Fruit fly (Drosophila melanogaster) whole organism, embryonic: ENCODE results near the gene CG32487.

ENCODE experiments used
- Aef1 ChIP-seq: fragments of 200-800 bp; sonication (Bioruptor generic); IDR thresholded peaks from 3 replicates; pipeline ENCODE4 v1.3.6; 2022; ENCODE audit warnings: missing biosample characterization, missing genetic modification characterization
- Bteb2 ChIP-seq: fragments of 200-800 bp; sonication (Bioruptor generic); optimal IDR thresholded peaks from 2 replicates; lab custom pipeline; 2016; ENCODE audit warnings: missing biosample characterization, missing genetic modification characterization
- CG10543 ChIP-seq: fragments of 200-800 bp; sonication (Bioruptor generic); optimal IDR thresholded peaks from 3 replicates; lab custom pipeline; 2017; ENCODE audit warnings: missing biosample characterization, mild to moderate bottlenecking, missing genetic modification characterization, moderate library complexity
- CG13287 ChIP-seq: fragments of 200-800 bp; sonication (Bioruptor generic); IDR thresholded peaks from 2 replicates; pipeline ENCODE4 v1.3.6; 2022; ENCODE audit warnings: missing biosample characterization, missing genetic modification characterization; ENCODE audit not compliant: partially characterized antibody
- CG15514 ChIP-seq: fragments of 200-800 bp; sonication (Bioruptor generic); optimal IDR thresholded peaks from 3 replicates; lab custom pipeline; 2017; ENCODE audit warnings: missing biosample characterization, missing genetic modification characterization, mild to moderate bottlenecking, moderate library complexity, missing genetic modification reagents
- CG1603 ChIP-seq: fragments of 200-800 bp; sonication (Bioruptor generic); optimal IDR thresholded peaks from 2 replicates; lab custom pipeline; 2019; ENCODE audit warnings: missing biosample characterization, mild to moderate bottlenecking, missing genetic modification characterization, moderate library complexity
- CG33557 ChIP-seq: fragments of 200-800 bp; sonication (Bioruptor generic); optimal IDR thresholded peaks from 2 replicates; lab custom pipeline; 2019; ENCODE audit warnings: missing biosample characterization, mild to moderate bottlenecking, missing genetic modification characterization, moderate library complexity
- CG4617 ChIP-seq: fragments of 200-800 bp; sonication (Bioruptor generic); optimal IDR thresholded peaks from 3 replicates; lab custom pipeline; 2016; ENCODE audit warnings: missing biosample characterization, missing genetic modification characterization, borderline replicate concordance
- CG4707 ChIP-seq: fragments of 200-800 bp; sonication (Bioruptor generic); optimal IDR thresholded peaks from 2 replicates; lab custom pipeline; 2018; ENCODE audit warnings: missing biosample characterization, mild to moderate bottlenecking, missing genetic modification characterization, moderate library complexity
- CG7928 ChIP-seq: fragments of 200-800 bp; sonication (Bioruptor generic); optimal IDR thresholded peaks from 2 replicates; lab custom pipeline; 2017; ENCODE audit warnings: missing biosample characterization, mild to moderate bottlenecking, missing genetic modification characterization
- CG9727 ChIP-seq: fragments of 200-800 bp; sonication (Bioruptor generic); optimal IDR thresholded peaks from 3 replicates; lab custom pipeline; 2017; ENCODE audit warnings: missing biosample characterization, mild to moderate bottlenecking, missing genetic modification characterization
- CG9797 ChIP-seq: fragments of 200-800 bp; sonication (Bioruptor generic); optimal IDR thresholded peaks from 3 replicates; lab custom pipeline; 2018; ENCODE audit warnings: missing biosample characterization, mild to moderate bottlenecking, missing genetic modification characterization
- CTCF ChIP-seq: fragments of 200-800 bp; sonication (Bioruptor generic); optimal IDR thresholded peaks from 2 replicates; lab custom pipeline; 2017; ENCODE audit warnings: missing biosample characterization, mild to moderate bottlenecking, missing genetic modification characterization, moderate library complexity
- D ChIP-seq, 2 experiments: fragments of 200-800 bp in 1 of 2; fragments of >200 bp in 1 of 2; sonication (Bioruptor generic) in 1 of 2; optimal IDR thresholded peaks; 2 replicates in 1 of 2; 3 replicates in 1 of 2; lab custom pipeline; 2017; ENCODE audit warnings: mild to moderate bottlenecking in 1 of 2, missing biosample characterization in 1 of 2, missing genetic modification characterization in 1 of 2, missing genetic modification reagents in 1 of 2
- Deaf1 ChIP-seq: fragments of 200-800 bp; optimal IDR thresholded peaks from 3 replicates; lab custom pipeline; 2019; ENCODE audit warnings: missing biosample characterization, mild to moderate bottlenecking, missing genetic modification characterization, moderate library complexity
- Ets65A ChIP-seq: fragments of 200-800 bp; sonication (Bioruptor generic); peaks from one replicate; lab custom pipeline; 2016; ENCODE audit warnings: missing biosample characterization, missing genetic modification characterization
- Ets97D ChIP-seq: fragments of 200-800 bp; sonication (Bioruptor generic); optimal IDR thresholded peaks from 3 replicates; lab custom pipeline; 2016; ENCODE audit warnings: missing biosample characterization, missing genetic modification characterization
- Hey ChIP-seq: fragments of 200-800 bp; sonication (Bioruptor generic); optimal IDR thresholded peaks from 3 replicates; lab custom pipeline; 2018; ENCODE audit warnings: missing biosample characterization, mild to moderate bottlenecking, missing genetic modification characterization
- Kr ChIP-seq: fragments of 200-800 bp; sonication (Bioruptor generic); optimal IDR thresholded peaks from 2 replicates; lab custom pipeline; 2017; ENCODE audit warnings: missing biosample characterization, mild to moderate bottlenecking, missing genetic modification characterization
- MESR4 ChIP-seq: fragments of 200-800 bp; sonication (Bioruptor generic); optimal IDR thresholded peaks from 2 replicates; lab custom pipeline; 2018; ENCODE audit warnings: missing biosample characterization, mild to moderate bottlenecking, missing genetic modification characterization, moderate library complexity
- Oaz ChIP-seq: fragments of 200-800 bp; sonication (Bioruptor generic); IDR thresholded peaks from 2 replicates; pipeline ENCODE4 v1.3.6; 2022; ENCODE audit warnings: missing biosample characterization, missing genetic modification characterization
- Spps ChIP-seq: fragments of 200-800 bp; sonication (Bioruptor generic); optimal IDR thresholded peaks from 2 replicates; lab custom pipeline; 2018; ENCODE audit warnings: missing biosample characterization, mild to moderate bottlenecking, missing genetic modification characterization
- Sry-δ ChIP-seq: fragments of 200-800 bp; sonication (Bioruptor generic); optimal IDR thresholded peaks from 2 replicates; lab custom pipeline; 2016; ENCODE audit warnings: missing biosample characterization, missing genetic modification characterization
- Tbp ChIP-seq: fragments of >200 bp; optimal IDR thresholded peaks from 2 replicates; lab custom pipeline; 2018; ENCODE audit warnings: missing biosample characterization, missing genetic modification characterization
- Trl ChIP-seq, 3 experiments: fragments of >200 bp in 2 of 3; fragments of 200-800 bp in 1 of 3; sonication (Bioruptor generic) in 1 of 3; optimal IDR thresholded peaks; 2 replicates in 1 of 3; 3 replicates in 2 of 3; lab custom pipeline; 2016 to 2017; ENCODE audit warnings: missing biosample characterization in 1 of 3, missing genetic modification characterization in 1 of 3
- bbx ChIP-seq: fragments of 200-800 bp; sonication (Bioruptor generic); IDR thresholded peaks from 2 replicates; pipeline ENCODE4 v1.3.6; 2022; ENCODE audit warnings: missing biosample characterization, missing genetic modification characterization; ENCODE audit not compliant: partially characterized antibody
- cas ChIP-seq: fragments of 200-800 bp; sonication (Bioruptor generic); IDR thresholded peaks from 2 replicates; pipeline ENCODE4 v1.3.6; 2022; ENCODE audit warnings: missing biosample characterization, missing genetic modification characterization
- cato ChIP-seq: fragments of 200-800 bp; sonication (Bioruptor generic); optimal IDR thresholded peaks from 2 replicates; lab custom pipeline; 2016; ENCODE audit warnings: missing biosample characterization, missing genetic modification characterization, borderline replicate concordance
- cg ChIP-seq: fragments of 200-800 bp; sonication (Bioruptor generic); optimal IDR thresholded peaks from 3 replicates; lab custom pipeline; 2019; ENCODE audit warnings: missing biosample characterization, mild to moderate bottlenecking, missing genetic modification characterization, moderate library complexity
- ewg ChIP-seq: fragments of 200-800 bp; sonication (Bioruptor generic); optimal IDR thresholded peaks from 3 replicates; lab custom pipeline; 2017; ENCODE audit warnings: mild to moderate bottlenecking, missing biosample characterization, missing genetic modification reagents, missing genetic modification characterization
- fd64A ChIP-seq: fragments of 200-800 bp; sonication (Bioruptor generic); optimal IDR thresholded peaks from 3 replicates; lab custom pipeline; 2018; ENCODE audit warnings: missing biosample characterization, mild to moderate bottlenecking, missing genetic modification characterization
- gfzf ChIP-seq: fragments of 200-800 bp; sonication (Bioruptor generic); optimal IDR thresholded peaks from 2 replicates; lab custom pipeline; 2016; ENCODE audit warnings: missing biosample characterization, mild to moderate bottlenecking, missing genetic modification characterization, moderate library complexity
- hb ChIP-seq: fragments of 200-800 bp; sonication (Bioruptor generic); IDR thresholded peaks from 3 replicates; pipeline ENCODE4 v1.3.6; 2022; ENCODE audit warnings: missing biosample characterization, missing genetic modification characterization; ENCODE audit not compliant: partially characterized antibody
- kay ChIP-seq: fragments of 200-800 bp; sonication (Bioruptor generic); optimal IDR thresholded peaks from 2 replicates; lab custom pipeline; 2016; ENCODE audit warnings: missing biosample characterization, missing genetic modification characterization
- ken ChIP-seq: fragments of 200-800 bp; sonication (Bioruptor generic); IDR thresholded peaks from 3 replicates; pipeline ENCODE4 v1.3.6; 2022; ENCODE audit warnings: missing biosample characterization, missing genetic modification characterization
- pzg ChIP-seq: fragments of 200-800 bp; sonication (Bioruptor generic); optimal IDR thresholded peaks from 3 replicates; lab custom pipeline; 2018; ENCODE audit warnings: missing biosample characterization, mild to moderate bottlenecking, missing genetic modification characterization, moderate library complexity
- stwl ChIP-seq: fragments of 200-800 bp; sonication (Bioruptor generic); optimal IDR thresholded peaks from 3 replicates; lab custom pipeline; 2018; ENCODE audit warnings: missing biosample characterization, mild to moderate bottlenecking, missing genetic modification characterization, moderate library complexity
- trem ChIP-seq: fragments of 200-800 bp; optimal IDR thresholded peaks from 3 replicates; lab custom pipeline; 2019; ENCODE audit warnings: missing biosample characterization, mild to moderate bottlenecking, missing genetic modification characterization, moderate library complexity
- tx ChIP-seq: fragments of 200-800 bp; sonication (Bioruptor generic); optimal IDR thresholded peaks from 2 replicates; lab custom pipeline; 2016; ENCODE audit warnings: missing biosample characterization, missing genetic modification characterization
- unc-4 ChIP-seq: fragments of 200-800 bp; sonication (Bioruptor generic); IDR thresholded peaks from 2 replicates; pipeline ENCODE4 v1.3.6; 2022; ENCODE audit warnings: missing biosample characterization, missing genetic modification characterization; ENCODE audit not compliant: partially characterized antibody

Gene CG32487

dm6 chr3L:3034779-3035643, 18.0 kb upstream of the CG32487 start, which contains the start of gene CG2162 (continued):
- TF ChIP-seq CG15514 (GFP tag; lab: Kevin White, UChicago) (peak; percentile 28), cg (GFP tag; lab: Kevin White, UChicago) (peak; percentile 99), Kr (no peak), CG33557 (GFP tag; lab: Kevin White, UChicago) (no peak), Hey (tag; lab: Kevin White, UChicago) (peak; percentile 60), CG1603 (tag; lab: Kevin White, UChicago) (peak; percentile 22), Oaz (GFP tag; lab: Robert Waterston, UW) (no peak), CG4617 (GFP tag; lab: Kevin White, UChicago) (peak; percentile 15), CG9797 (GFP tag; lab: Kevin White, UChicago) (peak; percentile 61), Bteb2 (GFP tag; lab: Kevin White, UChicago) (no peak), CG9727 (GFP tag; lab: Kevin White, UChicago) (no peak), CG7928 (GFP tag; lab: Kevin White, UChicago) (no peak), cas (GFP tag; lab: Robert Waterston, UW) (no peak), hb (no peak), tx (GFP tag; lab: Kevin White, UChicago) (no peak), CG13287 (peak; percentile 32; the same call in 1 of the 2 replicates), trem (tag; lab: Kevin White, UChicago) (no peak), CG10543 (GFP tag; lab: Kevin White, UChicago) (peak; percentile 4), CG4707 (GFP tag; lab: Kevin White, UChicago) (no peak), pzg (GFP tag; lab: Kevin White, UChicago) (peak; percentile 67), Ets97D (GFP tag; lab: Kevin White, UChicago) (peak; percentile 15), Tbp (GFP tag; lab: Kevin White, UChicago) (no peak), D (optimal IDR thresholded peaks at IDR 0.05; lab: Kevin White, UChicago) (no peak), D (GFP tag; optimal IDR thresholded peaks at IDR 0.05; lab: Kevin White, UChicago) (no peak), gfzf (GFP tag; lab: Kevin White, UChicago) (peak; percentile 84), ewg (peak; percentile 8), fd64A (GFP tag; lab: Kevin White, UChicago) (no peak), Trl (optimal IDR thresholded peaks at IDR 0.05; lab: Kevin White, UChicago) (peak; percentile 27 to 73), Trl (GFP tag; optimal IDR thresholded peaks at IDR 0.05; lab: Kevin White, UChicago) (no peak), ken (no peak), Spps (no peak), MESR4 (GFP tag; lab: Kevin White, UChicago) (peak; percentile 79), Aef1 (peak; percentile 57), stwl (tag; lab: Kevin White, UChicago) (peak; percentile 50), Sry-δ (GFP tag; lab: Kevin White, UChicago) (peak; percentile 31), kay (no peak), Deaf1 (tag; lab: Kevin White, UChicago) (peak; percentile 80), CTCF (GFP tag; lab: Kevin White, UChicago) (peak; percentile 23), bbx (GFP tag; lab: Robert Waterston, UW) (peak; percentile 41)

dm6 chr3L:3026421-3026820, 9.4 kb upstream of the CG32487 start, which contains the start of gene aly:
TSS of gene aly (minus strand) at chr3L:3026521.
- TF ChIP-seq Ets65A (GFP tag; lab: Kevin White, UChicago) (peak; percentile 31), cato (GFP tag; lab: Kevin White, UChicago) (no peak), unc-4 (GFP tag; lab: Robert Waterston, UW) (no peak)
